Worm (Caenorhabditis elegans) whole organism, midembryonic: ENCODE data around the gene fbxa-135.

Experiments used
- T22C8.4 ChIP-seq: fragments of 200-800 bp; sonication (Bioruptor generic); IDR thresholded peaks from 2 replicates; pipeline ENCODE4 v1.3.6; 2022; ENCODE audit warnings: missing genetic modification characterization, missing compliant biosample characterization
- cog-1 ChIP-seq: sonication (generic microtip); optimal IDR thresholded peaks from 2 replicates; lab custom pipeline; 2016; ENCODE audit warnings: missing genetic modification characterization, missing compliant biosample characterization
- flt-1 ChIP-seq: fragments of 200-800 bp; sonication (Bioruptor generic); IDR thresholded peaks from 2 replicates; pipeline ENCODE4 v1.3.6; 2022; ENCODE audit warnings: missing genetic modification characterization, missing compliant biosample characterization
- klf-2 ChIP-seq: fragments of 200-800 bp; sonication (Bioruptor generic); conservative IDR thresholded peaks from 2 replicates; pipeline ENCODE4 v1.3.6; 2022; ENCODE audit warnings: missing genetic modification reagents, missing genetic modification characterization, missing compliant biosample characterization
- med-1 ChIP-seq: sonication (generic microtip); optimal IDR thresholded peaks from 2 replicates; lab custom pipeline; 2017; ENCODE audit warnings: missing genetic modification characterization, mild to moderate bottlenecking, missing compliant biosample characterization, antibody characterized with exemption, missing genetic modification reagents; ENCODE audit not compliant: insufficient read depth
- ref-1 ChIP-seq: fragments of 200-800 bp; sonication (Bioruptor generic); conservative IDR thresholded peaks from 2 replicates; pipeline ENCODE4 v1.3.6; 2022; ENCODE audit warnings: missing genetic modification reagents, missing genetic modification characterization, missing compliant biosample characterization
- tab-1 ChIP-seq: fragments of 200-800 bp; sonication (Bioruptor generic); IDR thresholded peaks from 2 replicates; pipeline ENCODE4 v1.3.6; 2022; ENCODE audit warnings: missing genetic modification characterization, missing compliant biosample characterization
- ztf-23 ChIP-seq: fragments of 200-800 bp; sonication (Bioruptor generic); IDR thresholded peaks from 2 replicates; pipeline ENCODE4 v1.3.6; 2022; ENCODE audit warnings: missing genetic modification reagents, missing genetic modification characterization, missing compliant biosample characterization
- ztf-29 ChIP-seq: fragments of 200-800 bp; sonication (Bioruptor generic); IDR thresholded peaks from 2 replicates; pipeline ENCODE4 v1.3.6; 2022; ENCODE audit warnings: missing genetic modification reagents, missing genetic modification characterization, missing compliant biosample characterization

Gene fbxa-135

ce11 chrV:15445437-15445836 is 43.4 kb downstream of the fbxa-135 start, which contains the start of gene srh-239:
srh-239 (plus strand) TSS chrV:15445737.
- TF ChIP-seq med-1 (GFP tag; lab: Kevin White, UChicago): no peak

ce11 chrV:15448408-15448807 is 46.3 kb downstream of the fbxa-135 start, which contains the start of gene T26H5.4:
T26H5.4 (minus strand) TSS chrV:15448701.
- TF ChIP-seq cog-1 (tag; lab: Kevin White, UChicago): no peak
- no peak for TF ChIP-seq T22C8.4
- TF ChIP-seq ztf-29 (GFP tag; lab: Robert Waterston, UW): no peak
- TF ChIP-seq flt-1: no peak
- no peak for TF ChIP-seq klf-2 (GFP tag; lab: Robert Waterston, UW)
- no peak for TF ChIP-seq ztf-23

- TF ChIP-seq flt-1 (no peak), med-1 (GFP tag; lab: Kevin White, UChicago) (no peak), ztf-29 (GFP tag; lab: Robert Waterston, UW) (no peak), cog-1 (tag; lab: Kevin White, UChicago) (no peak), ztf-23 (no peak), klf-2 (GFP tag; lab: Robert Waterston, UW) (no peak), tab-1 (no peak), ref-1 (GFP tag; lab: Robert Waterston, UW) (no peak), T22C8.4 (no peak)
These were observed 46.8 kb downstream of the fbxa-135 start, which contains the start of gene T26H5.14 for ce11 chrV:15448865-15449264. T26H5.14 (plus strand) TSS chrV:15449165.

- no peak for TF ChIP-seq cog-1 (tag; lab: Kevin White, UChicago)
- no peak for TF ChIP-seq T22C8.4
- no peak for TF ChIP-seq ztf-23
- TF ChIP-seq med-1 (GFP tag; lab: Kevin White, UChicago): no peak
- no peak for TF ChIP-seq tab-1
- no peak for TF ChIP-seq ref-1 (GFP tag; lab: Robert Waterston, UW)
- no peak for TF ChIP-seq ztf-29 (GFP tag; lab: Robert Waterston, UW)
- TF ChIP-seq klf-2 (GFP tag; lab: Robert Waterston, UW): no peak
- TF ChIP-seq flt-1: no peak
These were observed 49.4 kb downstream of the fbxa-135 start, which contains the start of gene srw-33 for ce11 chrV:15451421-15451820. srw-33 (minus strand) TSS chrV:15451521.
